Worm (Caenorhabditis elegans) whole organism, L2 larva: ENCODE measurements around the gene F35G2.3.

Source experiments
- F13H6.1 ChIP-seq: sonication (generic microtip); optimal IDR thresholded peaks from 2 replicates; lab custom pipeline; 2016; ENCODE audit warnings: missing genetic modification characterization, missing compliant biosample characterization
- R02D3.7 ChIP-seq: fragments of 150-350 bp; optimal IDR thresholded peaks from 2 replicates; lab custom pipeline; 2014; ENCODE audit warnings: missing biosample characterization, missing genetic modification characterization
- ama-1 ChIP-seq: fragments of 150-350 bp; optimal IDR thresholded peaks from 2 replicates; lab custom pipeline; 2018; ENCODE audit warnings: inconsistent platforms
- elt-1 ChIP-seq: fragments of 150-350 bp; optimal IDR thresholded peaks from 2 replicates; lab custom pipeline; 2014; ENCODE audit warnings: missing biosample characterization, missing genetic modification characterization
- elt-3 ChIP-seq: sonication (generic microtip); optimal IDR thresholded peaks from 2 replicates; lab custom pipeline; 2017; ENCODE audit warnings: missing biosample characterization, missing genetic modification characterization
- lsy-2 ChIP-seq, 2 experiments: fragments of 150-350 bp in 1 of 2; sonication (generic microtip) in 1 of 2; optimal IDR thresholded peaks; 2 replicates each; lab custom pipeline; 2014 to 2017; ENCODE audit warnings: missing biosample characterization in 2 of 2, missing genetic modification characterization in 2 of 2
- peb-1 ChIP-seq: fragments of 150-350 bp; optimal IDR thresholded peaks from 2 replicates; lab custom pipeline; 2014; ENCODE audit warnings: missing biosample characterization, missing genetic modification characterization
- ztf-11 ChIP-seq: sonication (generic microtip); optimal IDR thresholded peaks from 2 replicates; lab custom pipeline; 2017; ENCODE audit warnings: missing biosample characterization, missing genetic modification characterization
- ztf-4 ChIP-seq: fragments of 150-350 bp; optimal IDR thresholded peaks from 2 replicates; lab custom pipeline; 2014; ENCODE audit warnings: missing biosample characterization, missing genetic modification characterization

DNA sequence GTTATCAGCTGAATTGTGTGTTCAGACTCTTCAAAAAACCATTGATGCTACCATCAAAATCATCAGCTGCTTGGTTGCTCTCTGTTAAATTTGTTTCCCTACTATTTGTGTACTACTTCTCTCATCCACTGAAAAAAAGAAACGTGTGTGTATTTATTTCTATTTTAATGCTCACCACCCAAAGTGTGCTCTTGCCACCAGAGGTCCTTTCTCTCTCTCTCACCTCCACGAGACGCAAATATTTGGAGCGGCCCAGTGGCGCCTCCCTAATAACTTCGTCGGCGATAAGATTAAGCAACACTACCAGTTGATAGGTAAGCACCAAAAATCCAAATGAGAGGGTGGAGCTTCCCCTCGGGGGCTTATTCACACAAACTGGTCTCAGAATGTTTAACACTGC lies 8.6 kb upstream of the F35G2.3 start:
- TF ChIP-seq R02D3.7 (tag; lab: Kevin White, UChicago) (no peak), elt-3 (no peak), ztf-11 (tag; lab: Kevin White, UChicago) (no peak), elt-1 (tag; lab: Kevin White, UChicago) (no peak), ama-1 (lab: Kevin White, UChicago) (no peak), ztf-4 (tag; lab: Kevin White, UChicago) (no peak), peb-1 (tag; lab: Kevin White, UChicago) (no peak), F13H6.1 (tag; lab: Kevin White, UChicago) (peak; percentile 77), lsy-2 (tag; optimal IDR thresholded peaks at IDR 0.05; lab: Kevin White, UChicago) (no peak)
